Worm (Caenorhabditis elegans): ENCODE results near the gene F47D12.7.

- no peak for TF ChIP-seq madf-3 (GFP tag; IDR thresholded peaks at IDR 0.05)
- no peak for TF ChIP-seq ztf-6 (GFP tag; IDR thresholded peaks at IDR 0.05)
Measured at ce11 chrIII:6297599-6297998, 1.8 kb upstream of the F47D12.7 start.
